Fruit fly (Drosophila melanogaster): ENCODE data around the gene CG14073.
A peak's percentile ranks its signal among the peaks of the same experiment; 100 is the strongest.

Gene CG14073

DNA sequence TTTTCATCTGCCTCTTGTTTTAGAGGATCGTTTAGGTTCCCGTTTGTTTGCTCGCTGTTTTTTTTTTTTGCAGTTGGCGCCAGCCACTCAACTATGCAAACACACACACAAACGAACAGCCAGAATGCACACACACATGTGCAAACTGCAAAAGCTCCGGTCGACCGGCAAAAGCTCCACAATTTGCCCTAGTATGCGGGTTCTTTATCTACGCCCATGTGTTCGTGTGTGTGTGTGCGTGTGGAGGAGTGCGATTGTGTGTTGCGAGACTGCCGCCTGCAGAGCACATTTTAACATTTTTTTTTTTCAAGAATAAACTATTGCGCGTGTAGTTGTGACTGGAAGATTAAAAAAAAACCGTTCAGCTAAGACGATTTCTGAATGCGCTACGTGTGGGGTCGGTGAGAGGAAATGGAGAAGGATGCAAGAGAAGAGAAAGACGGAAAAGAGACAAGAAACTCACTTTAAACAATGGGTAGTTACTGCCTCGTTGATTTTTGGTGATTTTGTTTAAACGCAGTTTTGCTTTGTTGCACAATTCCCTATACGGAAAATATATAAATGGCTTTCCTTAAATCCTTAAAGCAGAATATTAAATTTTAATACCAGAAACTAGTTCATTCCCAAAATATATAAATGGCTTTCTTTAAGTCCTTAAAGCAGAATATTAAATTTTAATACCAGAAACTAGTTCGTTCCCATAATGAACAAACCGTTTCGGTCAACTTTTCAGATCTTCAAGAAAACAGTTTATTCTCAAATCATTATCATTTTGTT lies 29.1 kb downstream of the CG14073 start (continued):
- TF ChIP-seq CG14667 (GFP tag; IDR thresholded peaks at IDR 0.05) (no peak), CG10321 (GFP tag; IDR thresholded peaks at IDR 0.05) (0 out of 2 replicates have a peak, but pooled peaks have one; percentile 14), CG14860 (GFP tag; IDR thresholded peaks at IDR 0.05; ENCODE audit: partially characterized antibody) (no peak), Sry-β (GFP tag; optimal IDR thresholded peaks at IDR 0.05) (no peak), CG18764 (GFP tag; optimal IDR thresholded peaks at IDR 0.05) (no peak), CG11456 (GFP tag; IDR thresholded peaks at IDR 0.05) (no peak; the same call in 2 of the 3 replicates), stc (GFP tag; IDR thresholded peaks at IDR 0.05) (no peak), Max (GFP tag; optimal IDR thresholded peaks at IDR 0.05) (no peak), Doc3 (GFP tag; IDR thresholded peaks at IDR 0.05; ENCODE audit: partially characterized antibody) (no peak), CG42726 (GFP tag; IDR thresholded peaks at IDR 0.05; ENCODE audit: partially characterized antibody) (no peak), CG6254 (GFP tag; optimal IDR thresholded peaks at IDR 0.05) (no peak), gt (GFP tag; IDR thresholded peaks at IDR 0.05) (no peak)

DNA sequence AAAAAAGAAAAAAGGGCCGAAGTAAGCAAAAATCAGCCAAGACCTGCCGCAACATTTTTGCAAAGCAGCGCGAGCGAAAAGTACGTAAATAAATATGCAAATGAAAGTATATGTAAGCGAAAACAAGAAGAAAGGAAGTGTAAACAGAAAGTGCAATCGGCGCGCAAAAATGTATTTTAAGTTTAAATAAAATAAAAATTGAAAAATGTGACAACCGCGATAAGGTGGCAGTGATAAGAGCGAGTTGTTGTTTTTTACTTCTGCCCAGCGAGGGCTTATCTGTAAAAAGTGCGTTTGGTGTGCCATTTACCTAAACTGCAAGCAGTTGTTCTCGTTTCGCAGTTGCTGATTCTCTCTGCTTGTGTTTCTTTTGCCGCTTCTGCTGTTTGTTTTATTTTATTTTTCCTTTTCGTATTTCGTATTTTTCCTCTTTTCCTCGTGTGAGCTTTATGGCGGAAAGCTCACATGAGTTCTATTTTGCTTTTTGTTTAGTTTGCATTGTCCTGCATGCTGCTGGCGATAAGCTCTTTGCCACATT lies 29.8 kb downstream of the CG14073 start:
- TF ChIP-seq CG10321 (GFP tag; IDR thresholded peaks at IDR 0.05) (0 out of 2 replicates have a peak, but pooled peaks have one; percentile 21), CG11696 (GFP tag; IDR thresholded peaks at IDR 0.05) (0 out of 2 replicates have a peak, but pooled peaks have one; percentile 7), CG9876 (GFP tag; optimal IDR thresholded peaks at IDR 0.05) (no peak), Myb (GFP tag; optimal IDR thresholded peaks at IDR 0.05) (no peak), bsh (GFP tag; optimal IDR thresholded peaks at IDR 0.05) (peak in 1 of 2 experiments; percentile 83), nom (GFP tag; optimal IDR thresholded peaks at IDR 0.05) (peak; percentile 89), pros (GFP tag; optimal IDR thresholded peaks at IDR 0.05) (no peak), lbe (GFP tag; optimal IDR thresholded peaks at IDR 0.05) (peak; percentile 26), Drgx (GFP tag; IDR thresholded peaks at IDR 0.05) (peak; percentile 89)

DNA sequence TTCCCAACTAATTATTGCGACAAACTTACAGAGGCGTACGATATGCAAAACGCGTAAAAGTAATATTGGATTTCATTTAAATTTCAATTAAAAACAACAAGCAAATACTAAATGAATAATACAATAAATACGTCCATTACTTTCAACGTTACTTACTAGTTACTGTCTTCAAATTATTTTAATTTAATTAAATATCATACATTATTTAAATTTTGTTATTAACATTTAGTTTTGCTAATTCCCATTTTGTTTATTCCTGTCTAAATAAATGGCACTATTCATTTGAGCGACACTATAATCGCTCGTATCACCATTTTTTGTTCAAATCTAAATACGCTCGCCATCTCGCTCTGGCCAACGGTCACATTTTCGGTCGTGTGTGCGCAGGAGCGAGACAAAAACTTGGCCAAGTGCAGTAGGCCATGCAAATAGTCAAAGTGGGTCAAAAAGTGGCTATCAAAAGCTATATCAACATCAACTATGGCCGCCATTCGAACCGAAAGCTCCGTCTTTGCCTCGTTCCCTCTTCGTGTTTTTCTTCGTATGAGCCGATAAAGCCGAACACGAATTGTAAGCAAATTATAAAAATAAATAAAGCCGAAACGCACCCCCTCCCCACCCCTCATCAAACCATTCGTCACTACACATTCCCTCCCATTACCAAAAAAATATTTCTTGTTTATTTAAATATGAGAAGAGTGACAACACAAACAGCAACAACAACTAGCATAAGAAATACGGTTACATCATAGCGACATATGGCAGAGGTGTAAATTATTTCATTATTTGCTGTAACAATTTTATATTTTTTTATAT lies 31.1 kb downstream of the CG14073 start:
- TF ChIP-seq Spps (tag; optimal IDR thresholded peaks at IDR 0.05) = no peak
- TF ChIP-seq CG5953 (GFP tag; IDR thresholded peaks at IDR 0.05) = peak; percentile 67; the same call in 1 of the 2 replicates
- TF ChIP-seq yki (optimal IDR thresholded peaks at IDR 0.05) = no peak
- TF ChIP-seq gcm2 (GFP tag; optimal IDR thresholded peaks at IDR 0.05) = no peak
- TF ChIP-seq Rfx (GFP tag; IDR thresholded peaks at IDR 0.05) = peak; percentile 71
- TF ChIP-seq D (optimal IDR thresholded peaks at IDR 0.05) = no peak
- TF ChIP-seq D (GFP tag; optimal IDR thresholded peaks at IDR 0.05) = peak; percentile 19
- TF ChIP-seq CG18262 (tag; optimal IDR thresholded peaks at IDR 0.05) = no peak
- TF ChIP-seq Bdp1 (GFP tag; optimal IDR thresholded peaks at IDR 0.05) = no peak
- TF ChIP-seq CG3726 (GFP tag; IDR thresholded peaks at IDR 0.05) = no peak
- TF ChIP-seq CG1792 (GFP tag; optimal IDR thresholded peaks at IDR 0.05) = peak; percentile 5
- peak; percentile 93 for TF ChIP-seq sens (GFP tag)
- no peak for TF ChIP-seq corto (GFP tag; optimal IDR thresholded peaks at IDR 0.05)
- TF ChIP-seq sd (tag; optimal IDR thresholded peaks at IDR 0.05) = peak; percentile 98
- no peak for TF ChIP-seq CG8290 (GFP tag; optimal IDR thresholded peaks at IDR 0.05)
- TF ChIP-seq CG8290 (tag; optimal IDR thresholded peaks at IDR 0.05) = peak in 1 of 2 experiments; percentile 78
- no peak for TF ChIP-seq dati (GFP tag; IDR thresholded peaks at IDR 0.05)
- no peak for TF ChIP-seq Dfd (GFP tag; optimal IDR thresholded peaks at IDR 0.05)
- no peak for TF ChIP-seq zen (tag; optimal IDR thresholded peaks at IDR 0.05)
- TF ChIP-seq NFAT (GFP tag; IDR thresholded peaks at IDR 0.05) = peak; percentile 33; the same call in 1 of the 2 replicates
- TF ChIP-seq CHES-1-like (GFP tag; optimal IDR thresholded peaks at IDR 0.05) = no peak
- TF ChIP-seq CG33557 (GFP tag; optimal IDR thresholded peaks at IDR 0.05) = no peak
- TF ChIP-seq CG6654 (GFP tag; optimal IDR thresholded peaks at IDR 0.05) = no peak
- peak; percentile 11 for TF ChIP-seq shn (GFP tag; optimal IDR thresholded peaks at IDR 0.05)
- no peak for TF ChIP-seq Trl (optimal IDR thresholded peaks at IDR 0.05)
- TF ChIP-seq Trl (GFP tag; optimal IDR thresholded peaks at IDR 0.05) = peak; percentile 41
- TF ChIP-seq CG11456 (GFP tag; IDR thresholded peaks at IDR 0.05) = no peak

All from whole organism, embryonic.